Fruit fly (Drosophila melanogaster) whole organism, pupa: Measurements from ENCODE around the gene Gr64e.

Source experiments
- CG12605 ChIP-seq: fragments of 200-800 bp; sonication (Bioruptor generic); IDR thresholded peaks from 2 replicates; pipeline ENCODE4 v1.3.6; 2022; ENCODE audit warnings: missing biosample characterization, missing genetic modification characterization
- CG13204 ChIP-seq: fragments of 200-800 bp; sonication (Bioruptor generic); optimal IDR thresholded peaks from 2 replicates; lab custom pipeline; 2018; ENCODE audit warnings: missing biosample characterization, mild to moderate bottlenecking, missing genetic modification characterization, moderate library complexity
- CG4496 ChIP-seq: fragments of 200-800 bp; sonication (Bioruptor generic); IDR thresholded peaks from 3 replicates; pipeline ENCODE4 v1.3.6; 2022; ENCODE audit warnings: missing biosample characterization, missing genetic modification characterization
- CG8301 ChIP-seq: fragments of 200-800 bp; sonication (Bioruptor generic); optimal IDR thresholded peaks from 2 replicates; lab custom pipeline; 2018; ENCODE audit warnings: missing biosample characterization, mild to moderate bottlenecking, missing genetic modification characterization
- EcR ChIP-seq: fragments of 200-800 bp; sonication (Bioruptor generic); optimal IDR thresholded peaks from 3 replicates; lab custom pipeline; 2019; ENCODE audit warnings: missing biosample characterization, missing genetic modification characterization, mild to moderate bottlenecking, moderate library complexity, missing genetic modification reagents
- Ets98B ChIP-seq: fragments of 200-800 bp; sonication (Bioruptor generic); IDR thresholded peaks from 2 replicates; pipeline ENCODE4 v1.3.6; 2022; ENCODE audit warnings: missing biosample characterization, missing genetic modification characterization
- Pif1B ChIP-seq: fragments of 200-800 bp; sonication (Bioruptor generic); optimal IDR thresholded peaks from 3 replicates; lab custom pipeline; 2016; ENCODE audit warnings: missing biosample characterization, missing genetic modification characterization
- Snoo ChIP-seq: fragments of 200-800 bp; sonication (Bioruptor generic); optimal IDR thresholded peaks from 3 replicates; lab custom pipeline; 2017; ENCODE audit warnings: missing biosample characterization, mild to moderate bottlenecking, missing genetic modification characterization, inconsistent platforms

- TF ChIP-seq Ets98B (GFP tag; lab: Robert Waterston, UW) (peak; percentile 58), CG13204 (GFP tag; lab: Kevin White, UChicago) (no peak), EcR (GFP tag; lab: Kevin White, UChicago) (no peak), Pif1B (no peak), CG4496 (GFP tag; lab: Robert Waterston, UW) (no peak; the same call in 1 of the 3 replicates), CG8301 (peak; percentile 24), Snoo (tag; lab: Kevin White, UChicago) (no peak), CG12605 (GFP tag; lab: Robert Waterston, UW) (peak; percentile 26; the same call in 1 of the 2 replicates)
Measured at dm6 chr3L:4016754-4017153, 15.2 kb upstream of the Gr64e start.
